Worm (Caenorhabditis elegans) whole organism, mixed stage, embryonic: ENCODE data around the gene lin-14.

Experiments
- ces-1 ChIP-seq: fragments of 150-350 bp; optimal IDR thresholded peaks from 2 replicates; lab custom pipeline; 2014; ENCODE audit warnings: missing biosample characterization, missing genetic modification reagents, missing genetic modification characterization
- nhr-76 ChIP-seq: sonication (generic microtip); optimal IDR thresholded peaks from 2 replicates; lab custom pipeline; 2017; ENCODE audit warnings: missing biosample characterization, missing genetic modification characterization

DNA sequence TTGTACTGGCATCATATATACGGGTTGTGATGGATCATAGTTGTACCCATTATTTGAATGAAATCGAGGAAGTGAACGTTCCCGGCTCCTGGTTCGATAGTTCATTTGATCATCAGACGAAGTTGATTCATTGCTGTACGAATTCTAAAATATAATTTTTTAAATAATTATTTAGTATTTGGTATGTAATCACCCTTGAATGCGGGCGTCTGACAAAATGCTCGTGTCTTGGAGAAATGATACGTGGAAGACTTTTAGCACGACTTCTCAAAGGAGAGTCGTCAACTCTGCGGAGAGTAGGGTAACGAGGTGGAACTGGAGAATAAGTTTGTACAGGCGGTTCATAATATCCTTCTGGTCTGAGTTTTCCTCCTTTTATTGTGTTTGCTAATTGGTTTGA lies 37.8 kb upstream of the lin-14 start:
- no peak for TF ChIP-seq nhr-76
- no peak for TF ChIP-seq ces-1 (GFP tag; lab: Kevin White, UChicago)
